Comparison of ENCODE assay signal across 4 worm cellular contexts in the genomic region with DNA sequence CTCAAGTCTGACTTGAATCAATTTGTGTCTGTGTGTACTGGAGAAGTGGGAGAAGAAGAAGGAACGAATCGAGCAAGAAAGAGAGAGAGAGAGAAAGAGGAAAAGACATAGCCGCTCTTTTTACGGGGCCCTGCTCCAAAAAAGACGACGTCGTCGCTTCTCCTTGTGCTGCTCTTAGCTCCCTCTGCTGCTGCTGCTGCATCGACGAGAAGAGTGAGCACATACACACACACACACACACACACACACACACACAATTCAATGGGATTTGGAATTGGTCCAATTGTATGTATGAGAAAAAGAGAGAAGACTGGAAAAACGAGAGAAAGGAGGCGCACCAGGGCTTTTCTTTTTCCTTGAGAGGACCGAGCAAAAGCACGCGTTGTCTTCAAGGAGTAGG.
TF ChIP-seq lines count a peak whose summit lies in the region.

No protein-coding gene starts in this region.

TF ChIP-seq in whole organism, L2 larva, 48 proteins besides CTCF, POLR2A, EP300 and RAD21 (continues in another document):
- TF ChIP-seq peb-1 (tag; optimal IDR thresholded peaks at IDR 0.05; lab: Kevin White, UChicago), result no peak
- TF ChIP-seq crh-2 (tag; optimal IDR thresholded peaks at IDR 0.05; lab: Kevin White, UChicago), result peak; percentile 57
- TF ChIP-seq lin-13 (GFP tag; optimal IDR thresholded peaks at IDR 0.05; lab: Kevin White, UChicago), result peak; percentile 35
- TF ChIP-seq nhr-129 (tag; optimal IDR thresholded peaks at IDR 0.05; lab: Kevin White, UChicago), result peak; percentile 81
- TF ChIP-seq mdl-1 (tag; optimal IDR thresholded peaks at IDR 0.05; lab: Kevin White, UChicago), result peak in 1 of 2 experiments; percentile 74
- TF ChIP-seq F13H6.1 (tag; optimal IDR thresholded peaks at IDR 0.05; lab: Kevin White, UChicago), result peak; percentile 76
- peak; percentile 87 for TF ChIP-seq C34F6.9 (tag; optimal IDR thresholded peaks at IDR 0.05; lab: Kevin White, UChicago)
- TF ChIP-seq zag-1 (tag; optimal IDR thresholded peaks at IDR 0.05; lab: Kevin White, UChicago), result peak; percentile 86
- TF ChIP-seq nhr-6 (tag; optimal IDR thresholded peaks at IDR 0.05; lab: Kevin White, UChicago), result no peak
- no peak for TF ChIP-seq elt-3 (tag; optimal IDR thresholded peaks at IDR 0.05; lab: Kevin White, UChicago)
- TF ChIP-seq unc-39 (tag; optimal IDR thresholded peaks at IDR 0.05; lab: Kevin White, UChicago), result peak; percentile 24
- TF ChIP-seq nhr-237 (tag; optimal IDR thresholded peaks at IDR 0.05; lab: Kevin White, UChicago), result no peak
- no peak for TF ChIP-seq ceh-82 (tag; optimal IDR thresholded peaks at IDR 0.05; lab: Kevin White, UChicago)
- TF ChIP-seq lin-11 (tag; optimal IDR thresholded peaks at IDR 0.05; lab: Kevin White, UChicago), result peak; percentile 39
- no peak for TF ChIP-seq sma-3 (GFP tag; optimal IDR thresholded peaks at IDR 0.05; lab: Kevin White, UChicago)
- TF ChIP-seq sma-9 (GFP tag; optimal IDR thresholded peaks at IDR 0.05; lab: Kevin White, UChicago), result peak; percentile 76
- TF ChIP-seq sma-9 (tag; optimal IDR thresholded peaks at IDR 0.05; lab: Kevin White, UChicago), result no peak
- peak; percentile 5 to 60 for TF ChIP-seq lsy-2 (tag; optimal IDR thresholded peaks at IDR 0.05; lab: Kevin White, UChicago)
- TF ChIP-seq ama-1 (optimal IDR thresholded peaks at IDR 0.05; lab: Kevin White, UChicago), result no peak
- peak; percentile 42 for TF ChIP-seq Y55F3AM.14 (GFP tag; optimal IDR thresholded peaks at IDR 0.05; lab: Kevin White, UChicago)
- peak; percentile 48 for TF ChIP-seq mab-5 (tag; optimal IDR thresholded peaks at IDR 0.05; lab: Kevin White, UChicago)
- peak; percentile 7 for TF ChIP-seq ztf-4 (tag; optimal IDR thresholded peaks at IDR 0.05; lab: Kevin White, UChicago)

TF ChIP-seq in whole organism, L4 larva, 104 proteins besides CTCF, POLR2A, EP300 and RAD21 (continues in another document):
- TF ChIP-seq cey-2 (tag; optimal IDR thresholded peaks at IDR 0.05; lab: Kevin White, UChicago; ENCODE audit: borderline replicate concordance, insufficient read depth) (no peak), nhr-28 (tag; optimal IDR thresholded peaks at IDR 0.05; lab: Kevin White, UChicago) (no peak), egl-43 (GFP tag; IDR thresholded peaks at IDR 0.05; lab: Robert Waterston, UW) (peak; percentile 63; the same call in 1 of the 2 replicates), skn-1 (tag; optimal IDR thresholded peaks at IDR 0.05; lab: Kevin White, UChicago) (no peak), ces-1 (GFP tag; optimal IDR thresholded peaks at IDR 0.05; lab: Kevin White, UChicago) (peak; percentile 4), pqm-1 (tag; optimal IDR thresholded peaks at IDR 0.05; lab: Kevin White, UChicago) (no peak), Y105C5A.15 (GFP tag; IDR thresholded peaks at IDR 0.05; lab: Robert Waterston, UW) (no peak), hlh-11 (tag; optimal IDR thresholded peaks at IDR 0.05; lab: Kevin White, UChicago) (peak; percentile 37), nhr-111 (GFP tag; optimal IDR thresholded peaks at IDR 0.05; lab: Kevin White, UChicago) (no peak), dmd-8 (GFP tag; IDR thresholded peaks at IDR 0.05; lab: Robert Waterston, UW) (no peak), F10B5.3 (tag; optimal IDR thresholded peaks at IDR 0.05; lab: Kevin White, UChicago) (no peak), nhr-102 (tag; optimal IDR thresholded peaks at IDR 0.05; lab: Kevin White, UChicago) (no peak), nhr-42 (GFP tag; IDR thresholded peaks at IDR 0.05; lab: Robert Waterston, UW) (no peak), mdl-1 (tag; optimal IDR thresholded peaks at IDR 0.05; lab: Kevin White, UChicago) (peak in 1 of 2 experiments; percentile 39), snpc-1.2 (GFP tag; IDR thresholded peaks at IDR 0.05; lab: Robert Waterston, UW) (no peak), zip-2 (tag; optimal IDR thresholded peaks at IDR 0.05; lab: Kevin White, UChicago) (no peak), mxl-3 (GFP tag; optimal IDR thresholded peaks at IDR 0.05; lab: Kevin White, UChicago) (no peak), zag-1 (tag; optimal IDR thresholded peaks at IDR 0.05; lab: Kevin White, UChicago) (no peak), mep-1 (tag; optimal IDR thresholded peaks at IDR 0.05; lab: Kevin White, UChicago) (peak; percentile 73), F44E2.7 (GFP tag; IDR thresholded peaks at IDR 0.05; lab: Robert Waterston, UW) (no peak), zip-11 (GFP tag; IDR thresholded peaks at IDR 0.05; lab: Robert Waterston, UW) (no peak), egl-27 (tag; optimal IDR thresholded peaks at IDR 0.05; lab: Kevin White, UChicago) (no peak), ceh-28 (tag; optimal IDR thresholded peaks at IDR 0.05; lab: Kevin White, UChicago) (no peak)

TF ChIP-seq in whole organism, late embryonic, 69 proteins besides CTCF, POLR2A, EP300 and RAD21:
- TF ChIP-seq ceh-14 (tag; optimal IDR thresholded peaks at IDR 0.05; lab: Kevin White, UChicago) (peak; percentile 49), ceh-18 (tag; optimal IDR thresholded peaks at IDR 0.05; lab: Kevin White, UChicago) (peak; percentile 53), ceh-19 (GFP tag; optimal IDR thresholded peaks at IDR 0.05; lab: Kevin White, UChicago) (peak; percentile 30), tbx-2 (tag; optimal IDR thresholded peaks at IDR 0.05; lab: Kevin White, UChicago) (peak; percentile 26), ceh-31 (tag; optimal IDR thresholded peaks at IDR 0.05; lab: Kevin White, UChicago) (peak; percentile 57), ama-1 (optimal IDR thresholded peaks at IDR 0.05; lab: Kevin White, UChicago) (no peak), C38D4.7 (GFP tag; optimal IDR thresholded peaks at IDR 0.05; lab: Kevin White, UChicago) (no peak), madf-2 (tag; optimal IDR thresholded peaks at IDR 0.05; lab: Kevin White, UChicago) (peak; percentile 18), nfya-1 (tag; optimal IDR thresholded peaks at IDR 0.05; lab: Kevin White, UChicago) (peak; percentile 62), unc-42 (tag; optimal IDR thresholded peaks at IDR 0.05; lab: Kevin White, UChicago) (peak; percentile 93), F13H6.1 (tag; optimal IDR thresholded peaks at IDR 0.05; lab: Kevin White, UChicago) (peak; percentile 1), syd-9 (tag; optimal IDR thresholded peaks at IDR 0.05; lab: Kevin White, UChicago) (no peak), che-1 (tag; optimal IDR thresholded peaks at IDR 0.05; lab: Kevin White, UChicago) (peak; percentile 17)
TF ChIP-seq in whole organism, late embryonic: peak in this region for 10.

TF ChIP-seq in whole organism, mixed stage, embryonic, 35 proteins besides CTCF, POLR2A, EP300 and RAD21:
- TF ChIP-seq drap-1 (GFP tag; optimal IDR thresholded peaks at IDR 0.05; lab: Kevin White, UChicago) (no peak), ces-1 (GFP tag; optimal IDR thresholded peaks at IDR 0.05; lab: Kevin White, UChicago) (peak; percentile 85), mls-2 (tag; optimal IDR thresholded peaks at IDR 0.05; lab: Kevin White, UChicago) (peak; percentile 18), nhr-237 (tag; optimal IDR thresholded peaks at IDR 0.05; lab: Kevin White, UChicago) (no peak)
